Fruit fly (Drosophila melanogaster): ENCODE data around the gene mus312.

Gene mus312

DNA sequence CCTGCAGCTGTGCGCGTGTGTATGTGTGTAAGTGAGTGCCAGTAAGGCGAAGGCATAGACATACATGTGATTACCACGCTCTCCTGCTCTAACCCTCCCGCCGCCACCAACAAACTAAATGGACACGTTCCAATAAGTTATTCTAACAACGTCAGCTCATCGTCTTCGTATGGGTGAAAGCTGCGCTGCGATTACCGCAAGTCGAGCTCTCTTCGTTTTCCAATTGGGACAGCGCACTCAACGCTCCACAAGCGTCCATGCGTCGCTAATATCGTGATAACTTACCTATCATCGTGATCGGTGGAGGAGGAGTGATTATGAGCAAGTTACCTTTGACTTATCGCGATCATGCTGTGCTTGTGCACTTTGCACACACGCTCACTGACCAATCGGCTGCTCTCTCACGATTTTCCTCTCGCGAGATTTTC, 32.2 kb downstream of the mus312 start (continued):
- no peak for TF ChIP-seq CG12236 (GFP tag; optimal IDR thresholded peaks at IDR 0.05)
- TF ChIP-seq Hmr (GFP tag; optimal IDR thresholded peaks at IDR 0.05), result no peak
- no peak for TF ChIP-seq CG14965 (GFP tag; optimal IDR thresholded peaks at IDR 0.05; ENCODE audit: borderline replicate concordance)
- TF ChIP-seq lilli (GFP tag; optimal IDR thresholded peaks at IDR 0.05), result no peak
- no peak for TF ChIP-seq Bdp1 (GFP tag; optimal IDR thresholded peaks at IDR 0.05)
- no peak for TF ChIP-seq CG18619 (GFP tag; optimal IDR thresholded peaks at IDR 0.05)
- no peak for TF ChIP-seq CG8281 (tag; optimal IDR thresholded peaks at IDR 0.05)
- no peak for TF ChIP-seq CG1233 (GFP tag; optimal IDR thresholded peaks at IDR 0.05)
- no peak for TF ChIP-seq Mes4 (GFP tag; optimal IDR thresholded peaks at IDR 0.05)
- no peak for TF ChIP-seq Oli (tag; optimal IDR thresholded peaks at IDR 0.05)
- TF ChIP-seq fu2 (GFP tag; optimal IDR thresholded peaks at IDR 0.05), result no peak
- no peak for TF ChIP-seq CG8478 (optimal IDR thresholded peaks at IDR 0.05)
- TF ChIP-seq CG8388 (GFP tag; optimal IDR thresholded peaks at IDR 0.05), result no peak
- TF ChIP-seq CG34422 (GFP tag; IDR thresholded peaks at IDR 0.05), result no peak
- TF ChIP-seq z (GFP tag; IDR thresholded peaks at IDR 0.05), result no peak
- TF ChIP-seq crp (GFP tag; optimal IDR thresholded peaks at IDR 0.05), result no peak
- no peak for TF ChIP-seq ato (GFP tag; IDR thresholded peaks at IDR 0.05; ENCODE audit: partially characterized antibody)
- TF ChIP-seq fd3F (GFP tag; optimal IDR thresholded peaks at IDR 0.05), result no peak
- TF ChIP-seq zfh1 (GFP tag; IDR thresholded peaks at IDR 0.05), result 0 out of 3 replicates have a peak, but pooled peaks have one; percentile 38
- no peak for TF ChIP-seq CG4617 (GFP tag; optimal IDR thresholded peaks at IDR 0.05; ENCODE audit: borderline replicate concordance)
- TF ChIP-seq Awh (GFP tag; IDR thresholded peaks at IDR 0.05), result no peak
- no peak for TF ChIP-seq Side (GFP tag; optimal IDR thresholded peaks at IDR 0.05)
- TF ChIP-seq pzg (GFP tag; optimal IDR thresholded peaks at IDR 0.05), result no peak
- no peak for TF ChIP-seq CG17361 (GFP tag; IDR thresholded peaks at IDR 0.05)
- TF ChIP-seq hth (optimal IDR thresholded peaks at IDR 0.05), result no peak
- no peak for TF ChIP-seq tio (GFP tag; optimal IDR thresholded peaks at IDR 0.05)
- TF ChIP-seq slou (GFP tag; optimal IDR thresholded peaks at IDR 0.05), result no peak
- TF ChIP-seq CG14014 (GFP tag; IDR thresholded peaks at IDR 0.05), result no peak
- no peak for TF ChIP-seq az2 (GFP tag; optimal IDR thresholded peaks at IDR 0.05)

DNA sequence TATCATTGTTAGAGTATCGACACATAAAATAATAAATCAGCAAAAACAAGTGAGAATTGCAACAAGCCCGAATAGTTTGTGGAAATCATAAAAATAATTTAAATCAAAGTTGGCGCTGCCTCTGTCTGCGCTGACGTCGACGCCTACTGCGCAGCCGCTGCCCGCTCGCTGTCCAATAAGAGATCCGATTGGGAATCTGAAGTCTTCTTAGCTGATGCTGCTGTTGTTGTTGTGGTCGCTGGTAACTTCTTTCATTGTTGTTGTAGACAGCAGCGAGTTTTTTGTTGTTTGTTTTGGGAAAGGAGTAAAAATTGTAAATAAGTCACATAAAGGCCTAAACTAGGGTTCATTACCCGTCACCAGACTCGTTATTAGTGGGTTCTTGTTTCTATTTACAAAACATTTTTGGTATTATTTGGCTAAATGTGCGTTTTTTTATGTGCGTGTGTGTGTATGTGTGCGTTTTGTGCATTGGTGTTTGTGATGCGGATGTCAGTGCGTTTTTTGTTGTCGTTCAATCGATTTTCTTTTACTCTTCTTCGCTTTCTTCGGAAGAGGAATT, 35.9 kb downstream of the mus312 start:
- TF ChIP-seq CG12299 (tag; optimal IDR thresholded peaks at IDR 0.05), result no peak
- no peak for TF ChIP-seq HmgD (GFP tag; optimal IDR thresholded peaks at IDR 0.05)
- no peak for TF ChIP-seq CG10431 (GFP tag; optimal IDR thresholded peaks at IDR 0.05)
- TF ChIP-seq seq (GFP tag; IDR thresholded peaks at IDR 0.05), result no peak
- TF ChIP-seq onecut (GFP tag; IDR thresholded peaks at IDR 0.05), result no peak
- TF ChIP-seq br (optimal IDR thresholded peaks at IDR 0.05), result no peak
- TF ChIP-seq Myb (GFP tag; optimal IDR thresholded peaks at IDR 0.05), result no peak
- TF ChIP-seq jumu (GFP tag; optimal IDR thresholded peaks at IDR 0.05), result no peak
- TF ChIP-seq chm (GFP tag; IDR thresholded peaks at IDR 0.05), result no peak
- TF ChIP-seq ab (GFP tag; optimal IDR thresholded peaks at IDR 0.05), result no peak
- no peak for TF ChIP-seq grau (tag; optimal IDR thresholded peaks at IDR 0.05)
- no peak for TF ChIP-seq vfl (GFP tag; optimal IDR thresholded peaks at IDR 0.05)
- TF ChIP-seq CG18619 (GFP tag; optimal IDR thresholded peaks at IDR 0.05), result no peak
- no peak for TF ChIP-seq crol (GFP tag; IDR thresholded peaks at IDR 0.05)
- no peak for TF ChIP-seq disco-r (GFP tag; optimal IDR thresholded peaks at IDR 0.05)
- TF ChIP-seq CG8290 (GFP tag; optimal IDR thresholded peaks at IDR 0.05), result no peak
- no peak for TF ChIP-seq CG8290 (tag; optimal IDR thresholded peaks at IDR 0.05)
- no peak for TF ChIP-seq CG15073 (GFP tag; optimal IDR thresholded peaks at IDR 0.05)
- TF ChIP-seq CG7987 (GFP tag; optimal IDR thresholded peaks at IDR 0.05), result no peak
- TF ChIP-seq CG6175 (GFP tag; IDR thresholded peaks at IDR 0.05), result no peak
- TF ChIP-seq Adf1 (GFP tag; IDR thresholded peaks at IDR 0.05), result peak; percentile 85
- no peak for TF ChIP-seq phol (tag; optimal IDR thresholded peaks at IDR 0.05)
- TF ChIP-seq CG4360 (GFP tag; IDR thresholded peaks at IDR 0.05), result peak; percentile 97
- no peak for TF ChIP-seq en (GFP tag; optimal IDR thresholded peaks at IDR 0.05)
- no peak for TF ChIP-seq CG13894 (tag; optimal IDR thresholded peaks at IDR 0.05)
- TF ChIP-seq cad (GFP tag; optimal IDR thresholded peaks at IDR 0.05), result no peak

Data from whole organism, embryonic.